Worm (Caenorhabditis elegans) whole organism, young adult: ENCODE measurements around the gene ZC53.22.

ENCODE experiments used
- lin-35 ChIP-seq, 3 experiments: fragments of 150-350 bp in 2 of 3; sonication (generic microtip) in 1 of 3; optimal IDR thresholded peaks; 2 replicates each; lab custom pipeline; 2014 to 2018; ENCODE audit warnings: missing biosample characterization in 3 of 3, missing genetic modification characterization in 3 of 3, missing genetic modification reagents in 3 of 3
- nhr-120 ChIP-seq: fragments of 200-800 bp; sonication (Bioruptor generic); IDR thresholded peaks from 2 replicates; pipeline ENCODE4 v1.3.6; 2022; ENCODE audit warnings: missing genetic modification characterization, missing compliant biosample characterization
- unc-62 ChIP-seq: fragments of 150-350 bp; optimal IDR thresholded peaks from 2 replicates; lab custom pipeline; 2014; ENCODE audit warnings: missing biosample characterization, missing genetic modification reagents, missing genetic modification characterization
- zfh-2 ChIP-seq: fragments of 200-800 bp; sonication (Bioruptor generic); conservative IDR thresholded peaks from 2 replicates; pipeline ENCODE4 v1.3.6; 2022; ENCODE audit warnings: missing genetic modification reagents, missing genetic modification characterization, missing compliant biosample characterization
- ztf-22 ChIP-seq: fragments of 200-800 bp; sonication (Bioruptor generic); optimal IDR thresholded peaks from 2 replicates; lab custom pipeline; 2018; ENCODE audit warnings: mild to moderate bottlenecking, missing genetic modification characterization, moderate library complexity, missing compliant biosample characterization

DNA sequence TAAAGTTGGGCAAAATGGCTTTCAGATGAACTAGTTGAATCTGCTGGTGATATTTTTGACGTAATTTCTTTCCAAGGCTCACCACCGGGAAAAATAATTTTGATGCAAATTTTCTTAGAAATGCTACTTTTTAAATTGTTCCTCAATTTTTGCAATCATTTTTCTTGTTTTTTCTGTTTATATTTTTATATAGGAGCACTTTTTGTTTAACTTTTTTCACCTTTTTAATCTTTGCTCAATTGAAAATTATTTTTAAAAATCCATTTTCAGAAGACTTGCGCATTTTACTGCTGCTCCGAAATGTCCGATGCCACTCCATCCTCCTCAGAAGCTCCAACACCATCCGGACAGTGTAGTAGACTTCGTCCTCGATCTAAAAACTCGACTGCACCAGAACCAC lies 5.0 kb downstream of the ZC53.22 start, which contains the start of gene dot-1.5:
- TF ChIP-seq unc-62 (GFP tag; lab: Kevin White, UChicago) (no peak), nhr-120 (GFP tag; lab: Robert Waterston, UW) (no peak), lin-35 (GFP tag; optimal IDR thresholded peaks at IDR 0.05; lab: Kevin White, UChicago) (no peak), zfh-2 (GFP tag; lab: Robert Waterston, UW) (no peak), ztf-22 (GFP tag; lab: Kevin White, UChicago) (no peak)
